Fruit fly (Drosophila melanogaster) whole organism, embryonic: ENCODE measurements around the gene Ir94a.
A peak's percentile ranks its signal among the peaks of the same experiment; 100 is the strongest.

Experiments
- CG1024 ChIP-seq: fragments of 200-800 bp; sonication (Bioruptor generic); IDR thresholded peaks from 2 replicates; pipeline ENCODE4 v1.3.6; 2022; ENCODE audit warnings: missing biosample characterization, missing genetic modification characterization
- CG11456 ChIP-seq: fragments of 200-800 bp; sonication (Bioruptor generic); IDR thresholded peaks from 3 replicates; pipeline ENCODE4 v1.3.6; 2022; ENCODE audit warnings: missing biosample characterization, missing genetic modification characterization
- CG11695 ChIP-seq: fragments of 200-800 bp; sonication (Bioruptor generic); IDR thresholded peaks from 3 replicates; pipeline ENCODE4 v1.3.6; 2022; ENCODE audit warnings: missing biosample characterization, missing genetic modification characterization
- CG11696 ChIP-seq: fragments of 200-800 bp; sonication (Bioruptor generic); IDR thresholded peaks from 2 replicates; pipeline ENCODE4 v1.3.6; 2022; ENCODE audit warnings: missing biosample characterization, missing genetic modification characterization
- CG12391 ChIP-seq: fragments of 200-800 bp; sonication (Bioruptor generic); optimal IDR thresholded peaks from 3 replicates; lab custom pipeline; 2018; ENCODE audit warnings: missing biosample characterization, mild to moderate bottlenecking, missing genetic modification characterization, moderate library complexity
- CG15011 ChIP-seq: fragments of 200-800 bp; sonication (Bioruptor generic); optimal IDR thresholded peaks from 3 replicates; lab custom pipeline; 2018; ENCODE audit warnings: missing biosample characterization, mild to moderate bottlenecking, missing genetic modification characterization
- CG15479 ChIP-seq: fragments of 200-800 bp; sonication (Bioruptor generic); optimal IDR thresholded peaks from 3 replicates; lab custom pipeline; 2019; ENCODE audit warnings: missing biosample characterization, mild to moderate bottlenecking, missing genetic modification characterization, moderate library complexity
- CG18599 ChIP-seq: fragments of 200-800 bp; sonication (Bioruptor generic); optimal IDR thresholded peaks from 3 replicates; lab custom pipeline; 2017; ENCODE audit warnings: missing biosample characterization, missing genetic modification characterization, mild to moderate bottlenecking, moderate library complexity, missing genetic modification reagents
- CG33557 ChIP-seq: fragments of 200-800 bp; sonication (Bioruptor generic); optimal IDR thresholded peaks from 2 replicates; lab custom pipeline; 2019; ENCODE audit warnings: missing biosample characterization, mild to moderate bottlenecking, missing genetic modification characterization, moderate library complexity
- CG3726 ChIP-seq: fragments of 200-800 bp; sonication (Bioruptor generic); IDR thresholded peaks from 3 replicates; pipeline ENCODE4, ENCODE4 v1.3.6; 2022; ENCODE audit warnings: missing biosample characterization, missing genetic modification characterization
- CG4854 ChIP-seq: fragments of 200-800 bp; sonication (Bioruptor generic); optimal IDR thresholded peaks from 2 replicates; lab custom pipeline; 2016; ENCODE audit warnings: missing biosample characterization, missing genetic modification characterization, inconsistent platforms
- CG6254 ChIP-seq: fragments of 200-800 bp; sonication (Bioruptor generic); optimal IDR thresholded peaks from 3 replicates; lab custom pipeline; 2017; ENCODE audit warnings: mild to moderate bottlenecking, missing biosample characterization, missing genetic modification reagents, missing genetic modification characterization
- CG7372 ChIP-seq: fragments of 200-800 bp; sonication (Bioruptor generic); IDR thresholded peaks from 2 replicates; pipeline ENCODE4 v1.3.6; 2022; ENCODE audit warnings: missing biosample characterization, missing genetic modification characterization
- CG8089 ChIP-seq: fragments of 200-800 bp; sonication (Bioruptor generic); optimal IDR thresholded peaks from 3 replicates; lab custom pipeline; 2016; ENCODE audit warnings: missing biosample characterization, missing genetic modification characterization
- CG8388 ChIP-seq: fragments of 200-800 bp; sonication (Bioruptor generic); optimal IDR thresholded peaks from 2 replicates; lab custom pipeline; 2019; ENCODE audit warnings: missing biosample characterization, mild to moderate bottlenecking, missing genetic modification characterization, moderate library complexity
- CG9215 ChIP-seq: fragments of 200-800 bp; sonication (Bioruptor generic); IDR thresholded peaks from 2 replicates; pipeline ENCODE4 v1.3.6; 2022; ENCODE audit warnings: missing biosample characterization, missing genetic modification characterization
- CG9817 ChIP-seq: fragments of 200-800 bp; sonication (Bioruptor generic); optimal IDR thresholded peaks from 2 replicates; lab custom pipeline; 2018; ENCODE audit warnings: missing biosample characterization, mild to moderate bottlenecking, missing genetic modification characterization, moderate library complexity
- CG9932 ChIP-seq: fragments of 200-800 bp; sonication (Bioruptor generic); IDR thresholded peaks from 2 replicates; pipeline ENCODE4 v1.3.6; 2022; ENCODE audit warnings: missing biosample characterization, missing genetic modification characterization
- Dbx ChIP-seq: fragments of 200-800 bp; sonication (Bioruptor generic); IDR thresholded peaks from 3 replicates; pipeline ENCODE4 v1.3.6; 2022; ENCODE audit warnings: missing biosample characterization, missing genetic modification characterization
- Ets97D ChIP-seq: fragments of 200-800 bp; sonication (Bioruptor generic); optimal IDR thresholded peaks from 3 replicates; lab custom pipeline; 2016; ENCODE audit warnings: missing biosample characterization, missing genetic modification characterization
- Fer2 ChIP-seq: fragments of 200-800 bp; sonication (Bioruptor generic); optimal IDR thresholded peaks from 2 replicates; lab custom pipeline; 2018; ENCODE audit warnings: missing biosample characterization, mild to moderate bottlenecking, missing genetic modification characterization, moderate library complexity
- Hr3 ChIP-seq: fragments of 200-800 bp; sonication (Bioruptor generic); optimal IDR thresholded peaks from 3 replicates; lab custom pipeline; 2016; ENCODE audit warnings: missing biosample characterization, missing genetic modification characterization
- Jarid2 ChIP-seq: fragments of 200-800 bp; sonication (Bioruptor generic); optimal IDR thresholded peaks from 3 replicates; lab custom pipeline; 2017; ENCODE audit warnings: mild to moderate bottlenecking, missing biosample characterization, missing genetic modification reagents, missing genetic modification characterization
- NFAT ChIP-seq: fragments of 200-800 bp; sonication (Bioruptor generic); IDR thresholded peaks from 2 replicates; pipeline ENCODE4 v1.3.6; 2022; ENCODE audit warnings: missing biosample characterization, missing genetic modification characterization
- Nf-YC ChIP-seq: fragments of 200-800 bp; optimal IDR thresholded peaks from 3 replicates; lab custom pipeline; 2019; ENCODE audit warnings: missing biosample characterization, mild to moderate bottlenecking, missing genetic modification characterization, moderate library complexity
- NfI ChIP-seq: fragments of 200-800 bp; sonication (Bioruptor generic); optimal IDR thresholded peaks from 3 replicates; lab custom pipeline; 2018; ENCODE audit warnings: missing biosample characterization, mild to moderate bottlenecking, missing genetic modification characterization, moderate library complexity
- Oaz ChIP-seq: fragments of 200-800 bp; sonication (Bioruptor generic); IDR thresholded peaks from 2 replicates; pipeline ENCODE4 v1.3.6; 2022; ENCODE audit warnings: missing biosample characterization, missing genetic modification characterization
- Pdp1 ChIP-seq, 2 experiments: fragments of 200-800 bp; sonication (Bioruptor generic); optimal IDR thresholded peaks; 3 replicates each; lab custom pipeline; 2016; ENCODE audit warnings: missing biosample characterization in 2 of 2, missing genetic modification characterization in 2 of 2, mild to moderate bottlenecking in 1 of 2, moderate library complexity in 1 of 2
- Side ChIP-seq: fragments of 200-800 bp; sonication (Bioruptor generic); optimal IDR thresholded peaks from 2 replicates; lab custom pipeline; 2016; ENCODE audit warnings: missing biosample characterization, missing genetic modification characterization
- caup ChIP-seq: fragments of 200-800 bp; sonication (Bioruptor generic); optimal IDR thresholded peaks from 3 replicates; lab custom pipeline; 2017; ENCODE audit warnings: missing biosample characterization, mild to moderate bottlenecking, missing genetic modification characterization, moderate library complexity; ENCODE audit not compliant: severe bottlenecking
- cwo ChIP-seq: fragments of 200-800 bp; sonication (Bioruptor generic); optimal IDR thresholded peaks from 3 replicates; lab custom pipeline; 2017; ENCODE audit warnings: missing biosample characterization, missing genetic modification characterization, mild to moderate bottlenecking, moderate library complexity, missing genetic modification reagents
- da ChIP-seq: fragments of 200-800 bp; sonication (Bioruptor generic); optimal IDR thresholded peaks from 2 replicates; lab custom pipeline; 2016; ENCODE audit warnings: missing biosample characterization, missing genetic modification characterization
- danr ChIP-seq: fragments of 200-800 bp; sonication (Bioruptor generic); IDR thresholded peaks from 2 replicates; pipeline ENCODE4 v1.3.6; 2022; ENCODE audit warnings: missing biosample characterization, missing genetic modification characterization
- emc ChIP-seq: fragments of 200-800 bp; sonication (Bioruptor generic); optimal IDR thresholded peaks from 2 replicates; lab custom pipeline; 2016; ENCODE audit warnings: missing biosample characterization, missing genetic modification characterization
- eyg ChIP-seq: fragments of 200-800 bp; sonication (Bioruptor generic); optimal IDR thresholded peaks from 3 replicates; lab custom pipeline; 2016; ENCODE audit warnings: missing biosample characterization, missing genetic modification characterization
- ham ChIP-seq: fragments of 200-800 bp; sonication (Bioruptor generic); IDR thresholded peaks from 2 replicates; pipeline ENCODE4 v1.3.6; 2022; ENCODE audit warnings: missing biosample characterization, missing genetic modification characterization
- hkb ChIP-seq, 2 experiments: fragments of 200-800 bp in 1 of 2; fragments of >200 bp in 1 of 2; sonication (Bioruptor generic) in 1 of 2; IDR thresholded peaks in 1 of 2; optimal IDR thresholded peaks in 1 of 2; 2 replicates each; pipeline versions ENCODE4 v1.3.6 to Lab custom; 2017 to 2022; ENCODE audit warnings: missing biosample characterization in 1 of 2, missing genetic modification characterization in 1 of 2
- lilli ChIP-seq: fragments of 200-800 bp; sonication (Bioruptor generic); optimal IDR thresholded peaks from 3 replicates; lab custom pipeline; 2016; ENCODE audit warnings: missing biosample characterization, missing genetic modification characterization
- nau ChIP-seq: fragments of 200-800 bp; sonication (Bioruptor generic); optimal IDR thresholded peaks from 3 replicates; lab custom pipeline; 2017; ENCODE audit warnings: missing biosample characterization, mild to moderate bottlenecking, missing genetic modification characterization, missing genetic modification reagents
- nerfin-2 ChIP-seq: fragments of 200-800 bp; sonication (Bioruptor generic); IDR thresholded peaks from 2 replicates; pipeline ENCODE4 v1.3.6; 2022; ENCODE audit warnings: missing biosample characterization, missing genetic modification characterization; ENCODE audit not compliant: partially characterized antibody
- odd ChIP-seq: fragments of 200-800 bp; sonication (Bioruptor generic); optimal IDR thresholded peaks from 2 replicates; lab custom pipeline; 2017; ENCODE audit warnings: missing biosample characterization, mild to moderate bottlenecking, missing genetic modification characterization
- pfk ChIP-seq: fragments of 200-800 bp; sonication (Bioruptor generic); optimal IDR thresholded peaks from 2 replicates; lab custom pipeline; 2018; ENCODE audit warnings: missing biosample characterization, mild to moderate bottlenecking, missing genetic modification characterization, moderate library complexity
- rib ChIP-seq: fragments of 200-800 bp; sonication (Bioruptor generic); IDR thresholded peaks from 2 replicates; pipeline ENCODE4 v1.3.6; 2022; ENCODE audit warnings: missing biosample characterization, missing genetic modification characterization
- sc ChIP-seq, 3 experiments: fragments of >200 bp in 2 of 3; fragments of 200-800 bp in 1 of 3; sonication (Bioruptor generic) in 1 of 3; optimal IDR thresholded peaks; 2 replicates in 2 of 3; 3 replicates in 1 of 3; lab custom pipeline; 2017; ENCODE audit warnings: mild to moderate bottlenecking in 1 of 3, missing biosample characterization in 1 of 3, missing genetic modification characterization in 1 of 3, missing genetic modification reagents in 1 of 3
- sd ChIP-seq: fragments of 200-800 bp; sonication (Bioruptor generic); optimal IDR thresholded peaks from 3 replicates; lab custom pipeline; 2018; ENCODE audit warnings: missing biosample characterization, mild to moderate bottlenecking, missing genetic modification characterization, moderate library complexity
- stc ChIP-seq: fragments of 200-800 bp; sonication (Bioruptor generic); IDR thresholded peaks from 2 replicates; pipeline ENCODE4 v1.3.6; 2022; ENCODE audit warnings: missing biosample characterization, missing genetic modification characterization
- tap ChIP-seq: fragments of 200-800 bp; optimal IDR thresholded peaks from 3 replicates; lab custom pipeline; 2019; ENCODE audit warnings: missing biosample characterization, mild to moderate bottlenecking, missing genetic modification characterization, moderate library complexity
- toy ChIP-seq: fragments of 200-800 bp; sonication (Bioruptor generic); IDR thresholded peaks from 2 replicates; pipeline ENCODE4 v1.3.6; 2022; ENCODE audit warnings: missing biosample characterization, missing genetic modification characterization
- zfh1 ChIP-seq: fragments of 200-800 bp; sonication (Bioruptor generic); IDR thresholded peaks from 3 replicates; pipeline ENCODE4 v1.3.6; 2022; ENCODE audit warnings: missing biosample characterization, missing genetic modification characterization

The Ir94a gene

DNA sequence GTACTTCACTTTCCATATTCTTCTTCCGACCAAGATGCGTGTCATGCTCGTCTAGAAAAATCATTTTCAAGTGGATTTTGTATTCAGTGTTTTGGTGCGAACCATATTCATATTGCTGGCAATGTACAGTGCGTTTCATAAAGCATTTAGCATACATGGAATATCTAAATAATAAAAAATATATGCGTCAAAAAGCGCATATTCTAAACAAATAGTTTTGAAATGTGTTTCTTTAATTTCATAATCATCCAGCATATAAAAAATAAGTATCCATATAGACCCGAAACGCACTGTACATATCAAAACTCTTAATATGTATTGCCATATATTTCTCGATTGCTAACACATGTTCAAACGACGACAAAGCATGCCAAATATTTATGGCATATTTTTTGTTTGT is 8.0 kb downstream of the Ir94a start:
- TF ChIP-seq CG15011 (GFP tag; lab: Kevin White, UChicago) = no peak
- peak; percentile 82 for TF ChIP-seq CG9817 (tag; lab: Kevin White, UChicago)
- TF ChIP-seq odd (GFP tag; lab: Kevin White, UChicago) = no peak
- TF ChIP-seq emc (GFP tag; lab: Kevin White, UChicago) = no peak
- peak; percentile 32 for TF ChIP-seq eyg
- 0 out of 2 replicates have a peak, but pooled peaks have one; percentile 42 for TF ChIP-seq Oaz (GFP tag; lab: Robert Waterston, UW)
- TF ChIP-seq CG4854 (GFP tag; lab: Kevin White, UChicago) = peak; percentile 15
- TF ChIP-seq ham (GFP tag; lab: Robert Waterston, UW) = no peak
- no peak for TF ChIP-seq CG11456 (GFP tag; lab: Robert Waterston, UW)
- TF ChIP-seq CG9215 = peak; percentile 68
- TF ChIP-seq Hr3 (GFP tag; lab: Kevin White, UChicago) = peak; percentile 19
- no peak for TF ChIP-seq sc (optimal IDR thresholded peaks at IDR 0.05; lab: Kevin White, UChicago)
- TF ChIP-seq sc (GFP tag; optimal IDR thresholded peaks at IDR 0.05; lab: Kevin White, UChicago) = no peak
- peak; percentile 31 for TF ChIP-seq cwo (GFP tag; lab: Kevin White, UChicago)
- TF ChIP-seq Pdp1 (GFP tag; optimal IDR thresholded peaks at IDR 0.05; lab: Kevin White, UChicago) = peak in 1 of 2 experiments; percentile 6
- peak; percentile 66 for TF ChIP-seq CG7372 (GFP tag; lab: Robert Waterston, UW)
- peak; percentile 54 for TF ChIP-seq tap
- TF ChIP-seq da (GFP tag; lab: Kevin White, UChicago) = no peak
- peak; percentile 45; the same call in 1 of the 2 replicates for TF ChIP-seq stc (GFP tag; lab: Robert Waterston, UW)
- TF ChIP-seq CG8388 (GFP tag; lab: Kevin White, UChicago) = peak; percentile 47
- TF ChIP-seq CG15479 (GFP tag; lab: Kevin White, UChicago) = no peak
- no peak for TF ChIP-seq CG3726 (GFP tag; lab: Robert Waterston, UW)
- TF ChIP-seq pfk (GFP tag; lab: Kevin White, UChicago) = no peak
- peak; percentile 80; the same call in 2 of the 3 replicates for TF ChIP-seq Dbx
- no peak for TF ChIP-seq CG12391 (tag; lab: Kevin White, UChicago)
- peak; percentile 49 for TF ChIP-seq toy
- TF ChIP-seq danr = 0 out of 2 replicates have a peak, but pooled peaks have one; percentile 1
- TF ChIP-seq NfI (GFP tag; lab: Kevin White, UChicago) = peak; percentile 44
- TF ChIP-seq CG1024 (GFP tag; lab: Robert Waterston, UW) = no peak
- TF ChIP-seq CG11696 (GFP tag; lab: Robert Waterston, UW) = 0 out of 2 replicates have a peak, but pooled peaks have one; percentile 23
- peak; percentile 88 for TF ChIP-seq CG9932 (GFP tag; lab: Robert Waterston, UW)
- TF ChIP-seq CG18599 (GFP tag; lab: Kevin White, UChicago) = peak; percentile 62
- TF ChIP-seq caup (GFP tag; lab: Kevin White, UChicago) = peak; percentile 77
- peak; percentile 56 for TF ChIP-seq Fer2
- TF ChIP-seq lilli (GFP tag; lab: Kevin White, UChicago) = peak; percentile 34
- TF ChIP-seq NFAT (GFP tag; lab: Robert Waterston, UW) = no peak; the same call in 1 of the 2 replicates
- no peak for TF ChIP-seq nerfin-2 (GFP tag; lab: Robert Waterston, UW)
- no peak for TF ChIP-seq zfh1 (GFP tag; lab: Robert Waterston, UW)
- TF ChIP-seq CG11695 (GFP tag; lab: Robert Waterston, UW) = peak; percentile 88
- TF ChIP-seq CG33557 (GFP tag; lab: Kevin White, UChicago) = no peak
- TF ChIP-seq CG8089 = no peak
- TF ChIP-seq hkb (optimal IDR thresholded peaks at IDR 0.05; lab: Kevin White, UChicago) = no peak
- TF ChIP-seq hkb (GFP tag; IDR thresholded peaks at IDR 0.05; lab: Robert Waterston, UW) = peak; percentile 44; the same call in 1 of the 2 replicates
- no peak for TF ChIP-seq Side (GFP tag; lab: Kevin White, UChicago)
- no peak for TF ChIP-seq Nf-YC (tag; lab: Kevin White, UChicago)
- TF ChIP-seq CG6254 (GFP tag; lab: Kevin White, UChicago) = no peak
- TF ChIP-seq nau (GFP tag; lab: Kevin White, UChicago) = peak; percentile 29
- TF ChIP-seq Jarid2 (GFP tag; lab: Kevin White, UChicago) = no peak
- no peak for TF ChIP-seq sd (tag; lab: Kevin White, UChicago)
- TF ChIP-seq Ets97D = no peak
- no peak for TF ChIP-seq rib (GFP tag; lab: Robert Waterston, UW)
